Worm (Caenorhabditis elegans): ENCODE data around the gene Y57A10C.9.

DNA sequence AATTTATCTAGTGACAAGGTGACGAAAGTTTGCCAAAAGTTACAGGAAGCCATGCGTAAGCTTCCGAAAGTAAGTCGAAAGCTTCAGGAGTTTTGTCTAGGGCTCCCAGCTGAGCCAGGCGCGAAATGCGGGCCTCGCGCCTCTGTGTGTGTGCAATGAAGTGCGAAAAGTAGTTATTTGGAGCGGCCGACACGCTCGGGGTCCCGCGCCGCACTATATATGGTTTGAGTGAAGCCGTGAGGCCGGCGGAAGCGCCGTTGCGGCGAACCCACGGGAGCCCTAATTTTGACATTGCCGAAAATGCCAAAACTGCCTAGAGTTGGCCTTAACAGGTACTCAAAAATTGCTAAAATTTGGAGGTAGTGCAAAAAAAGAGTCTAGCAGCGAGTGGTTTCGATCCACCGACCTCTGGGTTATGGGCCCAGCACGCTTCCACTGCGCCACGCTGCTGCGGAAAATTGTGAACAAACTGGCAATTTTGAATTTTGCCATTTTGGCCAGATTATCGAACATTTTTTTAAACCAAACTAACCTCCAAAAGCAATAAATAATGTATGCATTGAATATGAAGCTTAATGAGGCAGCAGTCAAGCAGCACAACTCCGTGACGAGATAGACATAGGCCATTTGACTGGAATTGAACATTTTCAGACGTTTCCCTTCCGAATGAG lies 3.0 kb downstream of the Y57A10C.9 start:
- TF ChIP-seq cog-1 (tag; optimal IDR thresholded peaks at IDR 0.05): no peak
- TF ChIP-seq flt-1 (GFP tag; IDR thresholded peaks at IDR 0.05): no peak
